Fruit fly (Drosophila melanogaster): Measurements from ENCODE around the gene CG15312.

The CG15312 gene

dm6 chrX:10008576-10009260, 62.0 kb downstream of the CG15312 start, which contains the start of gene CG33557:
Gene CG33557, plus strand, starts transcription at chrX:10009210.
- no peak for TF ChIP-seq CG11762 (GFP tag; optimal IDR thresholded peaks at IDR 0.05; ENCODE audit: insufficient read depth)
- TF ChIP-seq CG8119 (GFP tag; IDR thresholded peaks at IDR 0.05): no peak
- no peak for TF ChIP-seq CG8319 (GFP tag; optimal IDR thresholded peaks at IDR 0.05)
- TF ChIP-seq CG10631 (GFP tag; optimal IDR thresholded peaks at IDR 0.05): no peak
- no peak for TF ChIP-seq dsx (GFP tag; optimal IDR thresholded peaks at IDR 0.05; ENCODE audit: poor library complexity, severe bottlenecking)
- TF ChIP-seq CG1621 (tag; optimal IDR thresholded peaks at IDR 0.05): no peak
- TF ChIP-seq acj6 (GFP tag; optimal IDR thresholded peaks at IDR 0.05): no peak
- no peak for TF ChIP-seq CG4318 (GFP tag; optimal IDR thresholded peaks at IDR 0.05)
- TF ChIP-seq dac (GFP tag; optimal IDR thresholded peaks at IDR 0.05): no peak
- TF ChIP-seq CG32006 (GFP tag; optimal IDR thresholded peaks at IDR 0.05): no peak
